Fruit fly (Drosophila melanogaster): ENCODE measurements around the gene Dora.

DNA sequence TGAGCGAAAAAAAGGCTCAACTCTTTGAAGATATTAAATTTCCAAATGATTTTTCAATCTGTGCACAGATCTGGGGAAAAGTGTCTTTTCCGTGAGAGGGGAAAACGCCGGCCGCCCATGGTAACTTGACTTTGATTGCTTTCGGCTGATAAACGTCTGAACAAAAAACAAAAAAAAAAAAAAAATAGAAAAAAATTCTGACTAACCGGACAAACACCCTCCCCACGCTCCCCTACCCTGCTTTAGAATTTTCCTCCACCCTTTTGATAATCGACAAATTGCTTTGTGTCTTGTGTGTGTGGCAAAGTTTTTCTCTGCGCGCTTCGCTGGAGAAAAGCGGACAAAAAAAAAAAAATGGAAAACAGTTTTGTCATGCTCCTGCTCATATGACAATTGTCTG is 69.7 kb downstream of the Dora start:
- no peak for TF ChIP-seq Crg-1 (GFP tag; optimal IDR thresholded peaks at IDR 0.05)
- TF ChIP-seq CG14711 (tag; optimal IDR thresholded peaks at IDR 0.05), result no peak
- no peak for TF ChIP-seq toe (GFP tag; optimal IDR thresholded peaks at IDR 0.05)
- no peak for TF ChIP-seq tj (GFP tag; optimal IDR thresholded peaks at IDR 0.05)
- no peak for TF ChIP-seq cic (GFP tag; optimal IDR thresholded peaks at IDR 0.05)
- TF ChIP-seq pad (GFP tag; optimal IDR thresholded peaks at IDR 0.05), result no peak
